Fruit fly (Drosophila melanogaster) whole organism, embryonic: Measurements from ENCODE around the gene niki.

Source experiments
- Atf3 ChIP-seq: fragments of 200-800 bp; sonication (Bioruptor generic); optimal IDR thresholded peaks from 3 replicates; lab custom pipeline; 2016; ENCODE audit warnings: missing biosample characterization, missing genetic modification characterization
- Bteb2 ChIP-seq: fragments of 200-800 bp; sonication (Bioruptor generic); optimal IDR thresholded peaks from 2 replicates; lab custom pipeline; 2016; ENCODE audit warnings: missing biosample characterization, missing genetic modification characterization
- C15 ChIP-seq: fragments of 200-800 bp; sonication (Bioruptor generic); IDR thresholded peaks from 3 replicates; pipeline ENCODE4 v1.3.6; 2022; ENCODE audit warnings: missing biosample characterization, missing genetic modification characterization
- CG10209 ChIP-seq: fragments of 200-800 bp; sonication (Bioruptor generic); optimal IDR thresholded peaks from 3 replicates; lab custom pipeline; 2017; ENCODE audit warnings: missing biosample characterization, mild to moderate bottlenecking, missing genetic modification characterization, missing genetic modification reagents
- CG12299 ChIP-seq: fragments of 200-800 bp; sonication (Bioruptor generic); optimal IDR thresholded peaks from 2 replicates; lab custom pipeline; 2018; ENCODE audit warnings: missing biosample characterization, mild to moderate bottlenecking, missing genetic modification characterization
- CG13296 ChIP-seq: fragments of 200-800 bp; sonication (Bioruptor generic); optimal IDR thresholded peaks from 3 replicates; lab custom pipeline; 2018; ENCODE audit warnings: missing biosample characterization, mild to moderate bottlenecking, missing genetic modification characterization
- CG1529 ChIP-seq: fragments of 200-800 bp; sonication (Bioruptor generic); optimal IDR thresholded peaks from 3 replicates; lab custom pipeline; 2018; ENCODE audit warnings: missing biosample characterization, missing genetic modification characterization
- CG17385 ChIP-seq: fragments of 200-800 bp; sonication (Bioruptor generic); optimal IDR thresholded peaks from 3 replicates; lab custom pipeline; 2018; ENCODE audit warnings: missing biosample characterization, mild to moderate bottlenecking, missing genetic modification characterization
- CG17612 ChIP-seq: fragments of 200-800 bp; sonication (Bioruptor generic); IDR thresholded peaks from 2 replicates; pipeline ENCODE4 v1.3.6; 2022; ENCODE audit warnings: missing biosample characterization, missing genetic modification characterization
- CG1832 ChIP-seq: fragments of 200-800 bp; sonication (Bioruptor generic); optimal IDR thresholded peaks from 2 replicates; lab custom pipeline; 2017; ENCODE audit warnings: missing biosample characterization, mild to moderate bottlenecking, missing genetic modification characterization, inconsistent platforms
- CG2678 ChIP-seq: fragments of 200-800 bp; sonication (Bioruptor generic); optimal IDR thresholded peaks from 3 replicates; lab custom pipeline; 2019; ENCODE audit warnings: missing biosample characterization, mild to moderate bottlenecking, missing genetic modification characterization, moderate library complexity
- CG33557 ChIP-seq: fragments of 200-800 bp; sonication (Bioruptor generic); optimal IDR thresholded peaks from 2 replicates; lab custom pipeline; 2019; ENCODE audit warnings: missing biosample characterization, mild to moderate bottlenecking, missing genetic modification characterization, moderate library complexity
- CG3847 ChIP-seq: fragments of 200-800 bp; sonication (Bioruptor generic); IDR thresholded peaks from 2 replicates; pipeline ENCODE4 v1.3.6; 2022; ENCODE audit warnings: missing biosample characterization, missing genetic modification characterization
- CG4424 ChIP-seq: fragments of 200-800 bp; sonication (Bioruptor generic); optimal IDR thresholded peaks from 3 replicates; lab custom pipeline; 2016; ENCODE audit warnings: missing biosample characterization, missing genetic modification characterization
- CG6791 ChIP-seq: fragments of 200-800 bp; sonication (Bioruptor generic); IDR thresholded peaks from 3 replicates; pipeline ENCODE4 v1.3.6; 2022; ENCODE audit warnings: missing biosample characterization, missing genetic modification characterization; ENCODE audit not compliant: partially characterized antibody
- CG6854 ChIP-seq: fragments of 200-800 bp; sonication (Bioruptor generic); optimal IDR thresholded peaks from 3 replicates; lab custom pipeline; 2017; ENCODE audit warnings: missing biosample characterization, mild to moderate bottlenecking, missing genetic modification characterization
- CG7839 ChIP-seq: fragments of 200-800 bp; sonication (Bioruptor generic); optimal IDR thresholded peaks from 3 replicates; lab custom pipeline; 2018; ENCODE audit warnings: missing biosample characterization, mild to moderate bottlenecking, missing genetic modification characterization, moderate library complexity
- CG8359 ChIP-seq: fragments of 200-800 bp; sonication (Bioruptor generic); optimal IDR thresholded peaks from 2 replicates; lab custom pipeline; 2017; ENCODE audit warnings: missing biosample characterization, mild to moderate bottlenecking, missing genetic modification characterization, borderline replicate concordance
- CHES-1-like ChIP-seq: fragments of 200-800 bp; sonication (Bioruptor generic); optimal IDR thresholded peaks from 2 replicates; lab custom pipeline; 2016; ENCODE audit warnings: missing biosample characterization, missing genetic modification characterization
- HLH3B ChIP-seq: fragments of 200-800 bp; sonication (Bioruptor generic); IDR thresholded peaks from 2 replicates; pipeline ENCODE4 v1.3.6; 2022; ENCODE audit warnings: missing biosample characterization, missing genetic modification characterization
- Hand ChIP-seq: fragments of 200-800 bp; sonication (Bioruptor generic); optimal IDR thresholded peaks from 2 replicates; lab custom pipeline; 2017; ENCODE audit warnings: mild to moderate bottlenecking, missing biosample characterization, missing genetic modification reagents, missing genetic modification characterization
- Hr39 ChIP-seq: fragments of >200 bp; optimal IDR thresholded peaks from 2 replicates; lab custom pipeline; 2017
- Hr51 ChIP-seq, 2 experiments: fragments of 200-800 bp; sonication (Bioruptor generic); optimal IDR thresholded peaks; 2 replicates in 1 of 2; 3 replicates in 1 of 2; lab custom pipeline; 2016 to 2018; ENCODE audit warnings: missing biosample characterization in 2 of 2, missing genetic modification characterization in 2 of 2, mild to moderate bottlenecking in 1 of 2, moderate library complexity in 1 of 2
- NK7.1 ChIP-seq: fragments of 200-800 bp; sonication (Bioruptor generic); optimal IDR thresholded peaks from 3 replicates; lab custom pipeline; 2016; ENCODE audit warnings: missing biosample characterization, missing genetic modification characterization
- Nf-YA ChIP-seq: fragments of 200-800 bp; sonication (Bioruptor generic); IDR thresholded peaks from 2 replicates; pipeline ENCODE4 v1.3.6; 2022; ENCODE audit warnings: missing biosample characterization, missing genetic modification characterization
- NfI ChIP-seq: fragments of 200-800 bp; sonication (Bioruptor generic); optimal IDR thresholded peaks from 3 replicates; lab custom pipeline; 2018; ENCODE audit warnings: missing biosample characterization, mild to moderate bottlenecking, missing genetic modification characterization, moderate library complexity
- Sin3A ChIP-seq: fragments of >200 bp; optimal IDR thresholded peaks from 2 replicates; lab custom pipeline; 2018
- Sry-δ ChIP-seq: fragments of 200-800 bp; sonication (Bioruptor generic); optimal IDR thresholded peaks from 2 replicates; lab custom pipeline; 2016; ENCODE audit warnings: missing biosample characterization, missing genetic modification characterization
- ac ChIP-seq: fragments of 200-800 bp; sonication (Bioruptor generic); optimal IDR thresholded peaks from 3 replicates; lab custom pipeline; 2017; ENCODE audit warnings: missing biosample characterization, mild to moderate bottlenecking, missing genetic modification characterization
- aop ChIP-seq: fragments of 200-800 bp; sonication (Bioruptor generic); IDR thresholded peaks from 2 replicates; pipeline ENCODE4 v1.3.6; 2022; ENCODE audit warnings: missing biosample characterization, missing genetic modification characterization
- bcd ChIP-seq: fragments of 200-800 bp; sonication (Bioruptor generic); optimal IDR thresholded peaks from 2 replicates; lab custom pipeline; 2017; ENCODE audit warnings: missing biosample characterization, mild to moderate bottlenecking, missing genetic modification characterization
- crc ChIP-seq: fragments of 200-800 bp; sonication (Bioruptor generic); optimal IDR thresholded peaks from 2 replicates; lab custom pipeline; 2016; ENCODE audit warnings: missing biosample characterization, missing genetic modification characterization
- croc ChIP-seq: fragments of 200-800 bp; sonication (Bioruptor generic); conservative IDR thresholded peaks from 3 replicates; pipeline ENCODE4 v1.3.6; 2022; ENCODE audit warnings: missing biosample characterization, missing genetic modification characterization
- cwo ChIP-seq: fragments of 200-800 bp; sonication (Bioruptor generic); optimal IDR thresholded peaks from 3 replicates; lab custom pipeline; 2017; ENCODE audit warnings: missing biosample characterization, missing genetic modification characterization, mild to moderate bottlenecking, moderate library complexity, missing genetic modification reagents
- emc ChIP-seq: fragments of 200-800 bp; sonication (Bioruptor generic); optimal IDR thresholded peaks from 2 replicates; lab custom pipeline; 2016; ENCODE audit warnings: missing biosample characterization, missing genetic modification characterization
- exex ChIP-seq: fragments of 200-800 bp; sonication (Bioruptor generic); optimal IDR thresholded peaks from 4 replicates; lab custom pipeline; 2018; ENCODE audit warnings: missing biosample characterization, mild to moderate bottlenecking, missing genetic modification characterization, moderate library complexity
- ftz-f1 ChIP-seq: fragments of 200-800 bp; sonication (Bioruptor generic); optimal IDR thresholded peaks from 2 replicates; lab custom pipeline; 2016; ENCODE audit warnings: missing biosample characterization, missing genetic modification characterization
- jing ChIP-seq: fragments of 200-800 bp; sonication (Bioruptor generic); optimal IDR thresholded peaks from 2 replicates; lab custom pipeline; 2018; ENCODE audit warnings: missing biosample characterization, mild to moderate bottlenecking, missing genetic modification characterization
- kni ChIP-seq: fragments of 200-800 bp; sonication (Bioruptor generic); optimal IDR thresholded peaks from 3 replicates; lab custom pipeline; 2017; ENCODE audit warnings: mild to moderate bottlenecking, missing biosample characterization, missing genetic modification reagents, missing genetic modification characterization
- lab ChIP-seq: fragments of 200-800 bp; sonication (Bioruptor generic); optimal IDR thresholded peaks from 3 replicates; lab custom pipeline; 2017; ENCODE audit warnings: missing biosample characterization, missing genetic modification characterization, mild to moderate bottlenecking, moderate library complexity, missing genetic modification reagents
- lmd ChIP-seq: fragments of 200-800 bp; sonication (Bioruptor generic); IDR thresholded peaks from 2 replicates; pipeline ENCODE4 v1.3.6; 2022; ENCODE audit warnings: missing biosample characterization, missing genetic modification characterization
- onecut ChIP-seq: fragments of 200-800 bp; sonication (Bioruptor generic); IDR thresholded peaks from 2 replicates; pipeline ENCODE4 v1.3.6; 2022; ENCODE audit warnings: missing biosample characterization, missing genetic modification characterization
- pnt ChIP-seq: fragments of 200-800 bp; sonication (Bioruptor generic); optimal IDR thresholded peaks from 3 replicates; lab custom pipeline; 2016; ENCODE audit warnings: missing biosample characterization, missing genetic modification characterization
- rib ChIP-seq: fragments of 200-800 bp; sonication (Bioruptor generic); IDR thresholded peaks from 2 replicates; pipeline ENCODE4 v1.3.6; 2022; ENCODE audit warnings: missing biosample characterization, missing genetic modification characterization
- sd ChIP-seq: fragments of 200-800 bp; sonication (Bioruptor generic); optimal IDR thresholded peaks from 3 replicates; lab custom pipeline; 2018; ENCODE audit warnings: missing biosample characterization, mild to moderate bottlenecking, missing genetic modification characterization, moderate library complexity
- sisA ChIP-seq: fragments of 200-800 bp; sonication (Bioruptor generic); IDR thresholded peaks from 2 replicates; pipeline ENCODE4 v1.3.6; 2022; ENCODE audit warnings: missing biosample characterization, missing genetic modification characterization
- tna ChIP-seq: fragments of 200-800 bp; sonication (Bioruptor generic); IDR thresholded peaks from 2 replicates; pipeline ENCODE4 v1.3.6; 2022; ENCODE audit warnings: missing biosample characterization, missing genetic modification characterization; ENCODE audit not compliant: partially characterized antibody
- wor ChIP-seq: fragments of 200-800 bp; sonication (Bioruptor generic); IDR thresholded peaks from 2 replicates; pipeline ENCODE4 v1.3.6; 2022; ENCODE audit warnings: missing biosample characterization, missing genetic modification characterization

niki gene

dm6 chr3R:24823061-24823460 lies 2.4 kb downstream of the niki start:
- TF ChIP-seq rib (GFP tag; lab: Robert Waterston, UW) (no peak), CG33557 (GFP tag; lab: Kevin White, UChicago) (no peak), Hand (GFP tag; lab: Kevin White, UChicago) (no peak), pnt (GFP tag; lab: Kevin White, UChicago) (no peak), Sry-δ (no peak), CG10209 (GFP tag; lab: Kevin White, UChicago) (no peak), HLH3B (GFP tag; lab: Robert Waterston, UW) (no peak), CG13296 (GFP tag; lab: Kevin White, UChicago) (no peak), exex (tag; lab: Kevin White, UChicago) (no peak), Nf-YA (GFP tag; lab: Robert Waterston, UW) (no peak), CG8359 (GFP tag; lab: Kevin White, UChicago) (no peak), CG17612 (GFP tag; lab: Robert Waterston, UW) (no peak)
- TF ChIP-seq, all 482 proteins: peak for 0

- TF ChIP-seq NK7.1 (GFP tag; lab: Kevin White, UChicago) (no peak), NfI (GFP tag; lab: Kevin White, UChicago) (no peak), crc (GFP tag; lab: Kevin White, UChicago) (no peak), CG1832 (GFP tag; lab: Kevin White, UChicago) (no peak), jing (GFP tag; lab: Kevin White, UChicago) (no peak), CG13296 (GFP tag; lab: Kevin White, UChicago) (no peak), bcd (GFP tag; lab: Kevin White, UChicago) (peak; percentile 23), CG17385 (GFP tag; lab: Kevin White, UChicago) (no peak), CHES-1-like (GFP tag; lab: Kevin White, UChicago) (no peak), CG6854 (GFP tag; lab: Kevin White, UChicago) (no peak), lab (GFP tag; lab: Kevin White, UChicago) (no peak), ac (GFP tag; lab: Kevin White, UChicago) (no peak), ftz-f1 (GFP tag; lab: Kevin White, UChicago) (peak; percentile 38), CG3847 (GFP tag; lab: Robert Waterston, UW) (peak; percentile 41; the same call in 1 of the 2 replicates), sisA (GFP tag; lab: Robert Waterston, UW) (0 out of 2 replicates have a peak, but pooled peaks have one; percentile 12), kni (no peak), lmd (peak; percentile 57), tna (GFP tag; lab: Robert Waterston, UW) (peak; percentile 83), CG1529 (GFP tag; lab: Kevin White, UChicago) (no peak), CG12299 (tag; lab: Kevin White, UChicago) (no peak), CG7839 (no peak), onecut (GFP tag; lab: Robert Waterston, UW) (no peak), Nf-YA (GFP tag; lab: Robert Waterston, UW) (no peak; the same call in 1 of the 2 replicates), emc (GFP tag; lab: Kevin White, UChicago) (no peak), sd (no peak), CG4424 (GFP tag; lab: Kevin White, UChicago) (peak; percentile 58), Hr51 (GFP tag; optimal IDR thresholded peaks at IDR 0.05; lab: Kevin White, UChicago) (no peak), Sin3A (lab: Kevin White, UChicago) (no peak), Bteb2 (GFP tag; lab: Kevin White, UChicago) (no peak), wor (no peak), cwo (no peak), croc (GFP tag; lab: Robert Waterston, UW) (no peak), CG6791 (peak; percentile 89), Hr39 (lab: Kevin White, UChicago) (no peak), aop (GFP tag; lab: Robert Waterston, UW) (no peak), C15 (GFP tag; lab: Robert Waterston, UW) (no peak), CG2678 (tag; lab: Kevin White, UChicago) (no peak), Atf3 (GFP tag; lab: Kevin White, UChicago) (no peak)
These were observed 8.2 kb downstream of the niki start, which contains the start of the genes CG5808 and Saf-B for dm6 chr3R:24816993-24817854. TSS of gene CG5808 (minus strand) at chr3R:24817007. TSS of gene Saf-B (plus strand) at chr3R:24817464.
